Worm (Caenorhabditis elegans): ENCODE results near the gene kcnl-3.

DNA sequence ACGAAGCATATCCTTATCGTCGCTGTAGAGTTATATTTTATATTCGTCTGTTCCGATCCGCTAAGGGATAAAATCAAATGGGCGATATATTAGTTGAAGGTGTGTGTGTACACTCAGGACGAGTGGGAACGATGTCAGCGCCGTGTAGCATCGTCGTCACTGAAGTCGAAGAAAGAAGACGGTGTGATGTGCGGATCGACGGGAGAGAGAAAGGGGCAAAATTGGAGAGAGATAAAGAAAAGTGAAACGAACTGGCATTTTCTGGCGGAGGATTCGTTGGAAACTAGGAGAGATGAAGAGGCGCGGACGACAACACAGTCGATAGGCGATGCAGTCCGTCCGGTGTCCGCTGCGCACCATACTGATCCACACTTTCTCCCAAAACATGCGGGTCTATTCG, 48.7 kb upstream of the kcnl-3 start, which contains the start of gene C26B9.3:
- no peak for TF ChIP-seq fkh-2 (tag; optimal IDR thresholded peaks at IDR 0.05)
- TF ChIP-seq ama-1 (optimal IDR thresholded peaks at IDR 0.05): no peak
- TF ChIP-seq egl-27 (tag; optimal IDR thresholded peaks at IDR 0.05): no peak

All from whole organism, L3 larva.